Worm (Caenorhabditis elegans): ENCODE data around the gene nhr-108.

ce11 chrV:15897696-15898095 lies 26.6 kb downstream of the nhr-108 start, which contains the start of gene str-60:
- TF ChIP-seq dao-5 (tag; optimal IDR thresholded peaks at IDR 0.05) (no peak), W03F9.2 (tag; optimal IDR thresholded peaks at IDR 0.05) (no peak)

All from whole organism, L4/young adult.